Fruit fly (Drosophila melanogaster): ENCODE data around the gene to.

to gene

DNA sequence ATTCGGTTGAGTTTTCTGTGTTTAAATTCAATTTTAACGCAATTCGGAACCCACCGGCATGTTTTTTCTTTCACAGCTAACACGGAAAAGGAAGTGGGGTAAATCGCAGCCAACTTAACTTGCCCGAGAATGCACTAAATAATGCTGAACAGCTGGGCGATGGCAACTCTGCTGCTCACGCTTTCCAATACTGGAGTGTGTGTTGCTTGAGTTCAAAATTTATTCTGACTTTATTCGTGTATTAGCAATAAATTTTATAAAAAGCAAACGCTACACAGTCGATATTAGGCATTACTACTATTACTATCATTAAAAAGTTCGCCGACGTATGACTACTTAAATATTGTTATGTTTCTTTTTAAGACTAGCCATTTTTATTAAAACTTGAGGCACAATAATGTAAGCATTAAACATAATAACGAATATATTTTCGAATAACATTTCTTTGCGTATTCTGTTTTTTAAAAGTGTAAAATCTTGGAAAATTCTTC lies 7.4 kb downstream of the to start, which contains the start of the genes RpS27 and Nup37 (continued):
- TF ChIP-seq Poxn (GFP tag; IDR thresholded peaks at IDR 0.05) = peak; percentile 84
- TF ChIP-seq Fer1 (GFP tag; optimal IDR thresholded peaks at IDR 0.05) = peak; percentile 98
- peak; percentile 98 for TF ChIP-seq CG6813 (GFP tag; optimal IDR thresholded peaks at IDR 0.05)
- peak; percentile 94 for TF ChIP-seq Myb (GFP tag; optimal IDR thresholded peaks at IDR 0.05)
- TF ChIP-seq p53 (GFP tag; optimal IDR thresholded peaks at IDR 0.05) = peak; percentile 98
- no peak for TF ChIP-seq nerfin-2 (GFP tag; IDR thresholded peaks at IDR 0.05; ENCODE audit: partially characterized antibody)
- TF ChIP-seq CG31388 (GFP tag; optimal IDR thresholded peaks at IDR 0.05) = peak; percentile 94
- TF ChIP-seq Aef1 (GFP tag; IDR thresholded peaks at IDR 0.05) = peak; percentile 95
- TF ChIP-seq fd96Cb (tag; optimal IDR thresholded peaks at IDR 0.05) = peak; percentile 91
- peak; percentile 68; the same call in 1 of the 2 replicates for TF ChIP-seq Lim3 (GFP tag; IDR thresholded peaks at IDR 0.05)
- peak; percentile 98 for TF ChIP-seq CG18764 (GFP tag; optimal IDR thresholded peaks at IDR 0.05)
- TF ChIP-seq zf30C (GFP tag; optimal IDR thresholded peaks at IDR 0.05) = peak; percentile 61
- peak; percentile 41; the same call in 1 of the 2 replicates for TF ChIP-seq amos (GFP tag; IDR thresholded peaks at IDR 0.05; ENCODE audit: partially characterized antibody)
- peak; percentile 93 for TF ChIP-seq Nf-YA (GFP tag; IDR thresholded peaks at IDR 0.05)
- TF ChIP-seq CG17186 (GFP tag; optimal IDR thresholded peaks at IDR 0.05) = peak; percentile 96
- peak; percentile 99 for TF ChIP-seq Dbx (GFP tag; IDR thresholded peaks at IDR 0.05)
- peak; percentile 91 for TF ChIP-seq CG10565 (GFP tag; optimal IDR thresholded peaks at IDR 0.05)
- TF ChIP-seq CG9932 (GFP tag; IDR thresholded peaks at IDR 0.05) = peak; percentile 98
- TF ChIP-seq bigmax (GFP tag; optimal IDR thresholded peaks at IDR 0.05) = peak; percentile 86
- TF ChIP-seq phol (tag; optimal IDR thresholded peaks at IDR 0.05) = peak; percentile 97
- TF ChIP-seq Rx (GFP tag; IDR thresholded peaks at IDR 0.05) = peak; percentile 98
- TF ChIP-seq Six4 (GFP tag; optimal IDR thresholded peaks at IDR 0.05) = peak; percentile 96
- TF ChIP-seq HLH3B (GFP tag; IDR thresholded peaks at IDR 0.05) = peak; percentile 95
- TF ChIP-seq Sox102F (GFP tag; optimal IDR thresholded peaks at IDR 0.05) = peak; percentile 90
- peak; percentile 94 for TF ChIP-seq CG2116 (GFP tag; optimal IDR thresholded peaks at IDR 0.05)
- peak; percentile 96 for TF ChIP-seq dati (GFP tag; IDR thresholded peaks at IDR 0.05)
- peak; percentile 78 for TF ChIP-seq z (GFP tag; IDR thresholded peaks at IDR 0.05)
- TF ChIP-seq pita (GFP tag; optimal IDR thresholded peaks at IDR 0.05) = no peak
- TF ChIP-seq CG10959 (GFP tag; IDR thresholded peaks at IDR 0.05) = peak; percentile 95
- peak; percentile 99 for TF ChIP-seq emc (GFP tag; optimal IDR thresholded peaks at IDR 0.05)
- peak; percentile 97 for TF ChIP-seq sima (GFP tag; optimal IDR thresholded peaks at IDR 0.05)
- peak; percentile 90 for TF ChIP-seq ftz-f1 (GFP tag; optimal IDR thresholded peaks at IDR 0.05)
- TF ChIP-seq CG1602 (GFP tag; optimal IDR thresholded peaks at IDR 0.05) = peak; percentile 95
- peak; percentile 94 for TF ChIP-seq nerfin-1 (tag; optimal IDR thresholded peaks at IDR 0.05)
- peak; percentile 98 for TF ChIP-seq CG1647 (GFP tag; optimal IDR thresholded peaks at IDR 0.05)
- TF ChIP-seq CG7271 (tag; optimal IDR thresholded peaks at IDR 0.05) = peak; percentile 99
- TF ChIP-seq her (GFP tag; optimal IDR thresholded peaks at IDR 0.05) = peak; percentile 97
- peak; percentile 93 for TF ChIP-seq stc (GFP tag; IDR thresholded peaks at IDR 0.05)
- peak; percentile 92 for TF ChIP-seq CG31365 (tag; optimal IDR thresholded peaks at IDR 0.05)
- TF ChIP-seq Adf1 (GFP tag; IDR thresholded peaks at IDR 0.05) = peak; percentile 79
- peak; percentile 47 to 90 for TF ChIP-seq crp (GFP tag; optimal IDR thresholded peaks at IDR 0.05)
- peak; percentile 100 for TF ChIP-seq CG6765 (GFP tag; optimal IDR thresholded peaks at IDR 0.05)
- TF ChIP-seq CG15514 (GFP tag; optimal IDR thresholded peaks at IDR 0.05) = peak; percentile 96
- peak; percentile 98 for TF ChIP-seq vfl (GFP tag; optimal IDR thresholded peaks at IDR 0.05)
- peak; percentile 86 for TF ChIP-seq Hmx (GFP tag; optimal IDR thresholded peaks at IDR 0.05)
- peak; percentile 99 for TF ChIP-seq CG11456 (GFP tag; IDR thresholded peaks at IDR 0.05)
- peak; percentile 99 for TF ChIP-seq Rfx (GFP tag; IDR thresholded peaks at IDR 0.05)
- peak; percentile 95 for TF ChIP-seq CG10147 (GFP tag; optimal IDR thresholded peaks at IDR 0.05)
- TF ChIP-seq kni (GFP tag; optimal IDR thresholded peaks at IDR 0.05) = peak; percentile 100
- TF ChIP-seq Nf-YB (GFP tag; optimal IDR thresholded peaks at IDR 0.05) = peak; percentile 84

All from whole organism, embryonic.